Fruit fly (Drosophila melanogaster) whole organism, embryonic: ENCODE measurements around the gene trem.

ENCODE experiments used
- CG3726 ChIP-seq: fragments of 200-800 bp; sonication (Bioruptor generic); IDR thresholded peaks from 3 replicates; pipeline ENCODE4, ENCODE4 v1.3.6; 2022; ENCODE audit warnings: missing biosample characterization, missing genetic modification characterization
- CG4707 ChIP-seq: fragments of 200-800 bp; sonication (Bioruptor generic); optimal IDR thresholded peaks from 2 replicates; lab custom pipeline; 2018; ENCODE audit warnings: missing biosample characterization, mild to moderate bottlenecking, missing genetic modification characterization, moderate library complexity
- CG7839 ChIP-seq: fragments of 200-800 bp; sonication (Bioruptor generic); optimal IDR thresholded peaks from 3 replicates; lab custom pipeline; 2018; ENCODE audit warnings: missing biosample characterization, mild to moderate bottlenecking, missing genetic modification characterization, moderate library complexity
- Chrac-16 ChIP-seq: fragments of 200-800 bp; sonication (Bioruptor generic); optimal IDR thresholded peaks from 3 replicates; lab custom pipeline; 2016; ENCODE audit warnings: missing biosample characterization, missing genetic modification characterization
- Deaf1 ChIP-seq: fragments of 200-800 bp; optimal IDR thresholded peaks from 3 replicates; lab custom pipeline; 2019; ENCODE audit warnings: missing biosample characterization, mild to moderate bottlenecking, missing genetic modification characterization, moderate library complexity
- Ets97D ChIP-seq: fragments of 200-800 bp; sonication (Bioruptor generic); optimal IDR thresholded peaks from 3 replicates; lab custom pipeline; 2016; ENCODE audit warnings: missing biosample characterization, missing genetic modification characterization
- HLH3B ChIP-seq: fragments of 200-800 bp; sonication (Bioruptor generic); IDR thresholded peaks from 2 replicates; pipeline ENCODE4 v1.3.6; 2022; ENCODE audit warnings: missing biosample characterization, missing genetic modification characterization
- ara ChIP-seq: fragments of 200-800 bp; sonication (Bioruptor generic); IDR thresholded peaks from 2 replicates; pipeline ENCODE4 v1.3.6; 2022; ENCODE audit warnings: missing biosample characterization, missing genetic modification characterization
- ranshi ChIP-seq: fragments of 200-800 bp; sonication (Bioruptor generic); IDR thresholded peaks from 2 replicates; pipeline ENCODE4 v1.3.6; 2022; ENCODE audit warnings: missing biosample characterization, missing genetic modification characterization
- wdn ChIP-seq: fragments of 200-800 bp; sonication (Bioruptor generic); IDR thresholded peaks from 2 replicates; pipeline ENCODE4 v1.3.6; 2022; ENCODE audit warnings: missing biosample characterization, missing genetic modification characterization

DNA sequence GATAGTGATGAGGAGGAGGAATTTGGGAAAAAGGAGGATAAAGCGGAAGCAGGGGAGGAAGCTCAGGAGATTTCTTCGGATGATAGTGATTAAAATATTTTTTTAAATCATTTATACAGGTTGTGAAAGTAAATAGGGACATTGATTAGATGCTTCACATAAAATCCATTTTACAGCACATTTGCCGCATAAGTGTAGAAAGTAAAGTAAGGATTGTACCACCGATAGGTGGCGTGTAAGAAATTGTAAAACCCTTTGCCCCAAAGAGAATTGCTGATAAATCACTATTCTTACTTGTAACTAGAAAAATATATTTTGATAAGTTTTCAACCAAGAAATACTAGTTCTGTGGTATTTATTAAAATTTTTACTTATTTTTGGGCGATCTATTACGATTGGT, 27.9 kb upstream of the trem start:
- TF ChIP-seq Ets97D (GFP tag; lab: Kevin White, UChicago) (no peak), Deaf1 (tag; lab: Kevin White, UChicago) (no peak), wdn (no peak), CG3726 (GFP tag; lab: Robert Waterston, UW) (no peak; the same call in 2 of the 3 replicates), ara (GFP tag; lab: Robert Waterston, UW) (no peak), ranshi (GFP tag; lab: Robert Waterston, UW) (no peak), Chrac-16 (GFP tag; lab: Kevin White, UChicago) (no peak), CG4707 (GFP tag; lab: Kevin White, UChicago) (no peak), CG7839 (tag; lab: Kevin White, UChicago) (no peak), HLH3B (GFP tag; lab: Robert Waterston, UW) (no peak)
